Fruit fly (Drosophila melanogaster) whole organism, adult: ENCODE results near the gene CG42300.

Experiments used
- CG14711 ChIP-seq: fragments of 200-800 bp; sonication (Bioruptor generic); optimal IDR thresholded peaks from 2 replicates; lab custom pipeline; 2018; ENCODE audit warnings: missing biosample characterization, mild to moderate bottlenecking, missing genetic modification characterization, moderate library complexity
- CG1620 ChIP-seq: fragments of 200-800 bp; sonication (Bioruptor generic); optimal IDR thresholded peaks from 2 replicates; lab custom pipeline; 2016; ENCODE audit warnings: missing biosample characterization, missing genetic modification characterization
- CG5204 ChIP-seq: fragments of 200-800 bp; sonication (Bioruptor generic); optimal IDR thresholded peaks from 2 replicates; lab custom pipeline; 2016; ENCODE audit warnings: missing biosample characterization, missing genetic modification characterization
- CG7101 ChIP-seq: fragments of 200-800 bp; sonication (Bioruptor generic); optimal IDR thresholded peaks from 2 replicates; lab custom pipeline; 2018; ENCODE audit warnings: missing biosample characterization, mild to moderate bottlenecking, missing genetic modification characterization, moderate library complexity
- Hr96 ChIP-seq: fragments of 200-800 bp; sonication (Bioruptor generic); optimal IDR thresholded peaks from 2 replicates; lab custom pipeline; 2016; ENCODE audit warnings: missing biosample characterization, missing genetic modification characterization
- Mnt ChIP-seq: fragments of 200-800 bp; sonication (Bioruptor generic); optimal IDR thresholded peaks from 2 replicates; lab custom pipeline; 2016; ENCODE audit warnings: missing biosample characterization, mild to moderate bottlenecking, missing genetic modification characterization
- cnc ChIP-seq, 2 experiments: fragments of >200 bp; optimal IDR thresholded peaks; 2 replicates each; lab custom pipeline; 2017
- kay ChIP-seq: fragments of 200-800 bp; sonication (Bioruptor generic); peaks from one replicate; lab custom pipeline; 2016; ENCODE audit warnings: missing biosample characterization, missing genetic modification characterization, borderline replicate concordance
- tj ChIP-seq: fragments of 200-800 bp; sonication (Bioruptor generic); optimal IDR thresholded peaks from 3 replicates; lab custom pipeline; 2017; ENCODE audit warnings: missing biosample characterization, mild to moderate bottlenecking, missing genetic modification characterization, moderate library complexity
- toe ChIP-seq: fragments of 200-800 bp; sonication (Bioruptor generic); optimal IDR thresholded peaks from 2 replicates; lab custom pipeline; 2016; ENCODE audit warnings: missing biosample characterization, missing genetic modification characterization

dm6 chrX:15532062-15532461 lies 23.8 kb downstream of the CG42300 start:
- TF ChIP-seq Hr96 (GFP tag; lab: Kevin White, UChicago) (no peak), Mnt (GFP tag; lab: Kevin White, UChicago) (no peak), cnc (optimal IDR thresholded peaks at IDR 0.05; lab: Kevin White, UChicago) (no peak), tj (no peak), kay (GFP tag; lab: Kevin White, UChicago) (no peak), CG14711 (tag; lab: Kevin White, UChicago) (no peak), toe (no peak), CG5204 (GFP tag; lab: Kevin White, UChicago) (no peak), CG7101 (tag; lab: Kevin White, UChicago) (no peak), CG1620 (GFP tag; lab: Kevin White, UChicago) (no peak)
